Fruit fly (Drosophila melanogaster): ENCODE data around the gene SH3PX1.

Gene SH3PX1

DNA sequence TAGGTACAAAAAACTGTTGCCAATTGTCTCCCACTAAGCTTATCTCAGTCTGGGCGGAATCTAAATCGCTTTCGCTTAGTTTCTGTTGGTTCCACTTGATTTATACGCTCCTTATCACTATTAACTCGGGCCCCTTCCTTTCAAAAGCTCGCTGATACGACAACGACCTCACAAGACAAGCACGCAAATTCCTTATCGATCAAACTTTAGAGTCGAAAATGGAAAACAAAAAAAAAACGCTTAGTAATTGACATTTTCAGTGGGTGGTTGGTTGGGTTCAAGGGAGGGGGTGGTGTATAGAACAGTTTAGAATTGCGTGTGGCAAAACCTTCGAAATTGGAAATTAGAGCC, 22.2 kb downstream of the SH3PX1 start (continued):
- TF ChIP-seq CG14860 (GFP tag; IDR thresholded peaks at IDR 0.05; ENCODE audit: partially characterized antibody) (no peak), onecut (GFP tag; IDR thresholded peaks at IDR 0.05) (peak; percentile 70), ranshi (GFP tag; IDR thresholded peaks at IDR 0.05) (no peak), ssp (GFP tag; IDR thresholded peaks at IDR 0.05) (no peak), CG18599 (GFP tag; optimal IDR thresholded peaks at IDR 0.05) (peak; percentile 27), oc (tag; optimal IDR thresholded peaks at IDR 0.05) (no peak), caup (GFP tag; optimal IDR thresholded peaks at IDR 0.05; ENCODE audit: severe bottlenecking) (peak; percentile 12), shn (GFP tag; optimal IDR thresholded peaks at IDR 0.05) (no peak), Xbp1 (GFP tag; optimal IDR thresholded peaks at IDR 0.05) (no peak), CG7786 (GFP tag; optimal IDR thresholded peaks at IDR 0.05) (no peak), lola (GFP tag; optimal IDR thresholded peaks at IDR 0.05) (no peak), CG6175 (GFP tag; IDR thresholded peaks at IDR 0.05) (no peak), CG9817 (tag; optimal IDR thresholded peaks at IDR 0.05) (no peak), Hr78 (GFP tag; optimal IDR thresholded peaks at IDR 0.05) (no peak), CG2202 (tag; optimal IDR thresholded peaks at IDR 0.05) (no peak), vnd (GFP tag; IDR thresholded peaks at IDR 0.05; ENCODE audit: partially characterized antibody) (no peak), Adf1 (GFP tag; IDR thresholded peaks at IDR 0.05) (peak; percentile 4; the same call in 1 of the 2 replicates), CG10959 (GFP tag; IDR thresholded peaks at IDR 0.05) (no peak), ara (GFP tag; IDR thresholded peaks at IDR 0.05) (no peak), NfI (GFP tag; optimal IDR thresholded peaks at IDR 0.05) (no peak), bigmax (GFP tag; optimal IDR thresholded peaks at IDR 0.05) (peak; percentile 12), Gsc (GFP tag; IDR thresholded peaks at IDR 0.05) (no peak), CG6689 (GFP tag; IDR thresholded peaks at IDR 0.05) (no peak), sens-2 (GFP tag; IDR thresholded peaks at IDR 0.05) (no peak), Ssrp (tag; optimal IDR thresholded peaks at IDR 0.05) (no peak), Dad (GFP tag; optimal IDR thresholded peaks at IDR 0.05) (no peak), CG6791 (GFP tag; IDR thresholded peaks at IDR 0.05; ENCODE audit: partially characterized antibody) (0 out of 3 replicates have a peak, but pooled peaks have one; percentile 40), CG43689 (GFP tag; IDR thresholded peaks at IDR 0.05) (no peak), gro (GFP tag; optimal IDR thresholded peaks at IDR 0.05) (peak; percentile 60), CG18764 (GFP tag; optimal IDR thresholded peaks at IDR 0.05) (no peak), mirr (GFP tag; optimal IDR thresholded peaks at IDR 0.05) (peak; percentile 89), br (optimal IDR thresholded peaks at IDR 0.05) (no peak), CG17829 (tag; optimal IDR thresholded peaks at IDR 0.05) (no peak), CG34376 (GFP tag; optimal IDR thresholded peaks at IDR 0.05) (peak; percentile 93), HLH54F (GFP tag; optimal IDR thresholded peaks at IDR 0.05) (no peak), E2f2 (GFP tag; IDR thresholded peaks at IDR 0.05) (no peak), Stat92E (GFP tag; optimal IDR thresholded peaks at IDR 0.05) (no peak), dmrt99B (tag; optimal IDR thresholded peaks at IDR 0.05) (no peak), YL-1 (GFP tag; optimal IDR thresholded peaks at IDR 0.05) (peak; percentile 7), crol (GFP tag; IDR thresholded peaks at IDR 0.05) (no peak), phol (tag; optimal IDR thresholded peaks at IDR 0.05) (no peak), CG9797 (GFP tag; optimal IDR thresholded peaks at IDR 0.05) (no peak), CG42726 (GFP tag; IDR thresholded peaks at IDR 0.05; ENCODE audit: partially characterized antibody) (no peak), CG17186 (GFP tag; optimal IDR thresholded peaks at IDR 0.05) (no peak), CG2875 (GFP tag; optimal IDR thresholded peaks at IDR 0.05) (no peak), repo (GFP tag; optimal IDR thresholded peaks at IDR 0.05) (no peak), CG8290 (GFP tag; optimal IDR thresholded peaks at IDR 0.05) (no peak), CG8290 (tag; optimal IDR thresholded peaks at IDR 0.05) (no peak), chn (GFP tag; optimal IDR thresholded peaks at IDR 0.05) (no peak), CG2199 (GFP tag; IDR thresholded peaks at IDR 0.05) (no peak), CG31388 (GFP tag; optimal IDR thresholded peaks at IDR 0.05) (no peak), CG2678 (tag; optimal IDR thresholded peaks at IDR 0.05) (no peak)

All from whole organism, embryonic.